Worm (Caenorhabditis elegans) whole organism, midembryonic: ENCODE measurements around the gene F14D2.8.

ENCODE experiments used
- T22C8.4 ChIP-seq: fragments of 200-800 bp; sonication (Bioruptor generic); IDR thresholded peaks from 2 replicates; pipeline ENCODE4 v1.3.6; 2022; ENCODE audit warnings: missing genetic modification characterization, missing compliant biosample characterization
- cog-1 ChIP-seq: sonication (generic microtip); optimal IDR thresholded peaks from 2 replicates; lab custom pipeline; 2016; ENCODE audit warnings: missing genetic modification characterization, missing compliant biosample characterization
- flt-1 ChIP-seq: fragments of 200-800 bp; sonication (Bioruptor generic); IDR thresholded peaks from 2 replicates; pipeline ENCODE4 v1.3.6; 2022; ENCODE audit warnings: missing genetic modification characterization, missing compliant biosample characterization
- klf-2 ChIP-seq: fragments of 200-800 bp; sonication (Bioruptor generic); conservative IDR thresholded peaks from 2 replicates; pipeline ENCODE4 v1.3.6; 2022; ENCODE audit warnings: missing genetic modification reagents, missing genetic modification characterization, missing compliant biosample characterization
- med-1 ChIP-seq: sonication (generic microtip); optimal IDR thresholded peaks from 2 replicates; lab custom pipeline; 2017; ENCODE audit warnings: missing genetic modification characterization, mild to moderate bottlenecking, missing compliant biosample characterization, antibody characterized with exemption, missing genetic modification reagents; ENCODE audit not compliant: insufficient read depth
- ref-1 ChIP-seq: fragments of 200-800 bp; sonication (Bioruptor generic); conservative IDR thresholded peaks from 2 replicates; pipeline ENCODE4 v1.3.6; 2022; ENCODE audit warnings: missing genetic modification reagents, missing genetic modification characterization, missing compliant biosample characterization
- tab-1 ChIP-seq: fragments of 200-800 bp; sonication (Bioruptor generic); IDR thresholded peaks from 2 replicates; pipeline ENCODE4 v1.3.6; 2022; ENCODE audit warnings: missing genetic modification characterization, missing compliant biosample characterization
- ztf-23 ChIP-seq: fragments of 200-800 bp; sonication (Bioruptor generic); IDR thresholded peaks from 2 replicates; pipeline ENCODE4 v1.3.6; 2022; ENCODE audit warnings: missing genetic modification reagents, missing genetic modification characterization, missing compliant biosample characterization
- ztf-29 ChIP-seq: fragments of 200-800 bp; sonication (Bioruptor generic); IDR thresholded peaks from 2 replicates; pipeline ENCODE4 v1.3.6; 2022; ENCODE audit warnings: missing genetic modification reagents, missing genetic modification characterization, missing compliant biosample characterization

F14D2.8 gene

ce11 chrII:3349820-3350291, at the start of gene F14D2.8:
Gene F14D2.8 (minus strand): TSS chrII:3349870.
- TF ChIP-seq klf-2 (GFP tag; lab: Robert Waterston, UW) = no peak
- no peak for TF ChIP-seq flt-1 (GFP tag; lab: Robert Waterston, UW)
- no peak for TF ChIP-seq tab-1 (GFP tag; lab: Robert Waterston, UW)
- no peak for TF ChIP-seq cog-1 (tag; lab: Kevin White, UChicago)
- TF ChIP-seq med-1 (GFP tag; lab: Kevin White, UChicago) = no peak
- TF ChIP-seq ref-1 (GFP tag; lab: Robert Waterston, UW) = no peak
- TF ChIP-seq T22C8.4 (GFP tag; lab: Robert Waterston, UW) = no peak
- no peak for TF ChIP-seq ztf-29 (GFP tag; lab: Robert Waterston, UW)
- no peak for TF ChIP-seq ztf-23 (GFP tag; lab: Robert Waterston, UW)

ce11 chrII:3399212-3399611, 49.5 kb upstream of the F14D2.8 start, which contains the start of gene nep-9:
Gene nep-9 (minus strand): TSS chrII:3399312.
- TF ChIP-seq ztf-23 (GFP tag; lab: Robert Waterston, UW) (no peak), tab-1 (GFP tag; lab: Robert Waterston, UW) (no peak), ztf-29 (GFP tag; lab: Robert Waterston, UW) (no peak), med-1 (GFP tag; lab: Kevin White, UChicago) (no peak), cog-1 (tag; lab: Kevin White, UChicago) (no peak), klf-2 (GFP tag; lab: Robert Waterston, UW) (no peak), T22C8.4 (GFP tag; lab: Robert Waterston, UW) (no peak), ref-1 (GFP tag; lab: Robert Waterston, UW) (no peak), flt-1 (GFP tag; lab: Robert Waterston, UW) (no peak)

ce11 chrII:3395484-3395883, 45.8 kb upstream of the F14D2.8 start, which contains the start of gene nep-20:
Gene nep-20 (minus strand): TSS chrII:3395584.
- TF ChIP-seq ztf-23 (GFP tag; lab: Robert Waterston, UW) (no peak), klf-2 (GFP tag; lab: Robert Waterston, UW) (no peak)

- TF ChIP-seq med-1 (GFP tag; lab: Kevin White, UChicago) (no peak), T22C8.4 (GFP tag; lab: Robert Waterston, UW) (no peak), ref-1 (GFP tag; lab: Robert Waterston, UW) (no peak)
Measured at ce11 chrII:3387503-3387902, 37.8 kb upstream of the F14D2.8 start, which contains the start of gene T06D4.6. Gene T06D4.6 (minus strand): TSS chrII:3387603.

DNA sequence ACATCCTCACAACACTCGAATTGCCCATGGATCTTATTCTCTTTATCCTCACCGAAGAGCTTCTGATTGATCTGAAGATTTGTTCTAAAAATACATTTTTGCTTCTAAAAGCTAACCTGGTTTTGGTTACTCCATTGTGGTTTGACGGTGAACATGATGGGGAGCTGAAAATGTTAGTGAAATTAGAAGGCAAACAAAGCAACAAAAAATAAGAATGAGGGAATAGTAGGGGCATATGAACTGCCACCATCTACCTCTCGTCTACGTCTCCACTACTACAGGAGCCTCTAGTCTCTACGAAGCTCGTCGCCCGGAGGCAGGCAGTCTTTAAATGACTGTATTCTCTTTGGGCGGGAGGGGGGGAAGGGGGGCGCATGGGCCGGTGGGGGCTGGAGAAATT, 36.1 kb upstream of the F14D2.8 start, which contains the start of gene T06D4.2:
Gene T06D4.2 (minus strand): TSS at position 170 of the 400 bp plus-strand sequence.
- no peak for TF ChIP-seq ref-1 (GFP tag; lab: Robert Waterston, UW)
- no peak for TF ChIP-seq klf-2 (GFP tag; lab: Robert Waterston, UW)
- no peak for TF ChIP-seq ztf-29 (GFP tag; lab: Robert Waterston, UW)
- TF ChIP-seq flt-1 (GFP tag; lab: Robert Waterston, UW) = no peak
- TF ChIP-seq cog-1 (tag; lab: Kevin White, UChicago) = no peak
- no peak for TF ChIP-seq ztf-23 (GFP tag; lab: Robert Waterston, UW)
- no peak for TF ChIP-seq tab-1 (GFP tag; lab: Robert Waterston, UW)
- no peak for TF ChIP-seq T22C8.4 (GFP tag; lab: Robert Waterston, UW)
- no peak for TF ChIP-seq med-1 (GFP tag; lab: Kevin White, UChicago)

ce11 chrII:3383116-3383515, 33.4 kb upstream of the F14D2.8 start:
- TF ChIP-seq tab-1 (GFP tag; lab: Robert Waterston, UW) = no peak
- no peak for TF ChIP-seq flt-1 (GFP tag; lab: Robert Waterston, UW)
- no peak for TF ChIP-seq med-1 (GFP tag; lab: Kevin White, UChicago)
- TF ChIP-seq T22C8.4 (GFP tag; lab: Robert Waterston, UW) = no peak
- TF ChIP-seq ztf-23 (GFP tag; lab: Robert Waterston, UW) = no peak
- no peak for TF ChIP-seq ztf-29 (GFP tag; lab: Robert Waterston, UW)
- no peak for TF ChIP-seq ref-1 (GFP tag; lab: Robert Waterston, UW)
- no peak for TF ChIP-seq cog-1 (tag; lab: Kevin White, UChicago)
- no peak for TF ChIP-seq klf-2 (GFP tag; lab: Robert Waterston, UW)

DNA sequence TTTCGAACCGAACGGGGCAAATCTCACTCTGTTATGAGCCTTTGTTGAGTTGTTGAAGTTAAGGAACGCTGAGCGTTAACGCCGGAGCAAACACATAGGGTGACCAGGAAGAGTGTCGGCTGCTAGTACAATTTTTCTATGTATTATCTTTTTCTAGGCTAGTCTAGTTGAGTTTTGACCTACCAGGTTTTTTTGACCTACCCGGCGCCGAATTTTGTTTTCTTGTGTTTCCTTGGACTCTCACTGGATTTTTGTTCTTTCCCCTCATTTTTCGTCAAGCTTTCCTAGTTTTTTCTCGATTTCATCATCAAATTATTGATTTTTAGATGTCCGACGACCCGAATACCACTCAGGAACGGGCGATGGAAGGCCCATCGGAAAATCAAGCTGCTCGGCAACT, 31.8 kb upstream of the F14D2.8 start, which contains the start of gene T06D4.1:
Gene T06D4.1 (plus strand): TSS at position 321 of the 400 bp plus-strand sequence.
- TF ChIP-seq klf-2 (GFP tag; lab: Robert Waterston, UW) (no peak), med-1 (GFP tag; lab: Kevin White, UChicago) (no peak), ztf-29 (GFP tag; lab: Robert Waterston, UW) (no peak), ref-1 (GFP tag; lab: Robert Waterston, UW) (no peak), tab-1 (GFP tag; lab: Robert Waterston, UW) (no peak), cog-1 (tag; lab: Kevin White, UChicago) (no peak), T22C8.4 (GFP tag; lab: Robert Waterston, UW) (no peak), ztf-23 (GFP tag; lab: Robert Waterston, UW) (no peak), flt-1 (GFP tag; lab: Robert Waterston, UW) (no peak)

ce11 chrII:3378275-3378674, 28.6 kb upstream of the F14D2.8 start, which contains the start of gene Y49F6C.2:
Gene Y49F6C.2 (plus strand): TSS chrII:3378575.
- TF ChIP-seq med-1 (GFP tag; lab: Kevin White, UChicago) = no peak
- TF ChIP-seq klf-2 (GFP tag; lab: Robert Waterston, UW) = no peak
- TF ChIP-seq ztf-23 (GFP tag; lab: Robert Waterston, UW) = no peak
- TF ChIP-seq flt-1 (GFP tag; lab: Robert Waterston, UW) = no peak
- TF ChIP-seq T22C8.4 (GFP tag; lab: Robert Waterston, UW) = no peak
- TF ChIP-seq cog-1 (tag; lab: Kevin White, UChicago) = no peak
- TF ChIP-seq ztf-29 (GFP tag; lab: Robert Waterston, UW) = no peak
- no peak for TF ChIP-seq tab-1 (GFP tag; lab: Robert Waterston, UW)
- no peak for TF ChIP-seq ref-1 (GFP tag; lab: Robert Waterston, UW)

DNA sequence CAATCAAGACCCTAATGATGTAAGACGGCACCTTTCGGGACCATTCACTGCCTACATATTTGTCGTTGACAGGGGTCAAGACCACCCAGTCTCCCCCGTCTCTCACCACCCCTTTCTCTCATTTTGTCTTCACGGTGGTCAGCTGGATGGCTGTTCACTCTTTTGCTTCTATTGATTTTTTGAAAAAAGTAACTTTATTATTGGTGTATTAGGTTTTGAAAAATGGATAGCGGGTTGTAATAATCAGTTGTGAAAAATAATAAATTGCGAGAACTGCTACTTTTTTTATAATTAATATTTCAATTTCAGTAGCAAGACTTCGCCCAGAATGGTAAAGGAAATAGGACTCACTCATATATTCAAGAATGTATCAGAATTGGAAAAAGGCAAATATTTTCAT, 27.1 kb upstream of the F14D2.8 start, which contains the start of gene bath-9:
Gene bath-9 (plus strand): TSS at position 301 of the 400 bp plus-strand sequence.
- no peak for TF ChIP-seq klf-2 (GFP tag; lab: Robert Waterston, UW)
- no peak for TF ChIP-seq flt-1 (GFP tag; lab: Robert Waterston, UW)
- TF ChIP-seq ztf-23 (GFP tag; lab: Robert Waterston, UW) = no peak
- TF ChIP-seq ztf-29 (GFP tag; lab: Robert Waterston, UW) = no peak
- no peak for TF ChIP-seq ref-1 (GFP tag; lab: Robert Waterston, UW)
- no peak for TF ChIP-seq med-1 (GFP tag; lab: Kevin White, UChicago)
- TF ChIP-seq tab-1 (GFP tag; lab: Robert Waterston, UW) = no peak
- TF ChIP-seq cog-1 (tag; lab: Kevin White, UChicago) = no peak
- no peak for TF ChIP-seq T22C8.4 (GFP tag; lab: Robert Waterston, UW)
